Fruit fly (Drosophila melanogaster): ENCODE results near the gene CG12239.

- TF ChIP-seq h (optimal IDR thresholded peaks at IDR 0.05) (no peak), insv (optimal IDR thresholded peaks at IDR 0.05) (no peak), Myc (optimal IDR thresholded peaks at IDR 0.05) (no peak), psq (optimal IDR thresholded peaks at IDR 0.05) (no peak), Sin3A (optimal IDR thresholded peaks at IDR 0.05) (no peak), ttk (optimal IDR thresholded peaks at IDR 0.05) (no peak)
Measured at dm6 chrX:5763443-5764000, 28.4 kb upstream of the CG12239 start.

All from Kc167 (cell line).